Fruit fly (Drosophila melanogaster): ENCODE results near the gene Tgs1.

The Tgs1 gene

dm6 chr3R:18243718-18244170, 11.6 kb upstream of the Tgs1 start (continued):
- no peak for TF ChIP-seq Poxn (GFP tag; IDR thresholded peaks at IDR 0.05)
- TF ChIP-seq usp (GFP tag; optimal IDR thresholded peaks at IDR 0.05), result no peak
- no peak for TF ChIP-seq CG8478 (optimal IDR thresholded peaks at IDR 0.05)
- no peak for TF ChIP-seq Xrp1 (GFP tag; IDR thresholded peaks at IDR 0.05)
- no peak for TF ChIP-seq CG30020 (tag; optimal IDR thresholded peaks at IDR 0.05)
- TF ChIP-seq sd (tag; optimal IDR thresholded peaks at IDR 0.05), result no peak
- peak; percentile 24 for TF ChIP-seq CG17385 (GFP tag; optimal IDR thresholded peaks at IDR 0.05)
- no peak for TF ChIP-seq Hsf (GFP tag; optimal IDR thresholded peaks at IDR 0.05)
- no peak for TF ChIP-seq CG18619 (GFP tag; optimal IDR thresholded peaks at IDR 0.05)
- no peak for TF ChIP-seq CG13775 (GFP tag; optimal IDR thresholded peaks at IDR 0.05)
- no peak for TF ChIP-seq tap (tag; optimal IDR thresholded peaks at IDR 0.05)
- TF ChIP-seq zen2 (GFP tag; IDR thresholded peaks at IDR 0.05; ENCODE audit: partially characterized antibody), result no peak
- no peak for TF ChIP-seq HHEX (GFP tag; optimal IDR thresholded peaks at IDR 0.05)
- no peak for TF ChIP-seq TFAM (GFP tag; optimal IDR thresholded peaks at IDR 0.05)
- no peak for TF ChIP-seq da (GFP tag; optimal IDR thresholded peaks at IDR 0.05)
- no peak for TF ChIP-seq CG2116 (GFP tag; optimal IDR thresholded peaks at IDR 0.05)
- TF ChIP-seq nau (GFP tag; optimal IDR thresholded peaks at IDR 0.05), result no peak
- TF ChIP-seq Blimp-1 (GFP tag; optimal IDR thresholded peaks at IDR 0.05), result no peak
- no peak for TF ChIP-seq phol (tag; optimal IDR thresholded peaks at IDR 0.05)
- peak; percentile 46 for TF ChIP-seq Drgx (GFP tag; IDR thresholded peaks at IDR 0.05)
- peak; percentile 2 for TF ChIP-seq CG7839 (tag; optimal IDR thresholded peaks at IDR 0.05)
- TF ChIP-seq ato (GFP tag; IDR thresholded peaks at IDR 0.05; ENCODE audit: partially characterized antibody), result no peak
- no peak for TF ChIP-seq CG14965 (GFP tag; optimal IDR thresholded peaks at IDR 0.05; ENCODE audit: borderline replicate concordance)
- peak; percentile 20 for TF ChIP-seq Fer1 (GFP tag; optimal IDR thresholded peaks at IDR 0.05)
- TF ChIP-seq CG4404 (GFP tag; IDR thresholded peaks at IDR 0.05), result no peak
- no peak for TF ChIP-seq Taf1 (GFP tag; IDR thresholded peaks at IDR 0.05)
- TF ChIP-seq cato (GFP tag; optimal IDR thresholded peaks at IDR 0.05; ENCODE audit: borderline replicate concordance), result no peak
- TF ChIP-seq pan (optimal IDR thresholded peaks at IDR 0.05), result no peak
- peak in 1 of 2 experiments; percentile 14 for TF ChIP-seq pan (GFP tag; optimal IDR thresholded peaks at IDR 0.05 in 1 of 2, IDR thresholded peaks at IDR 0.05 in 1 of 2)
- TF ChIP-seq CG14441 (GFP tag; IDR thresholded peaks at IDR 0.05), result 0 out of 2 replicates have a peak, but pooled peaks have one; percentile 30
- no peak for TF ChIP-seq tx (GFP tag; optimal IDR thresholded peaks at IDR 0.05)
- TF ChIP-seq CG6272 (GFP tag; IDR thresholded peaks at IDR 0.05), result no peak
- no peak for TF ChIP-seq ash1 (GFP tag; optimal IDR thresholded peaks at IDR 0.05)
- peak; percentile 28 for TF ChIP-seq CG6765 (GFP tag; optimal IDR thresholded peaks at IDR 0.05)
- TF ChIP-seq oc (tag; optimal IDR thresholded peaks at IDR 0.05), result no peak
- no peak for TF ChIP-seq dysf (GFP tag; IDR thresholded peaks at IDR 0.05)
- peak; percentile 9 for TF ChIP-seq abd-A (tag; optimal IDR thresholded peaks at IDR 0.05)
- TF ChIP-seq CG12155 (GFP tag; optimal IDR thresholded peaks at IDR 0.05), result no peak
- TF ChIP-seq vnd (GFP tag; IDR thresholded peaks at IDR 0.05; ENCODE audit: partially characterized antibody), result no peak
- TF ChIP-seq CG9932 (GFP tag; IDR thresholded peaks at IDR 0.05), result 0 out of 2 replicates have a peak, but pooled peaks have one; percentile 6
- TF ChIP-seq psq (GFP tag; optimal IDR thresholded peaks at IDR 0.05), result no peak
- no peak for TF ChIP-seq BEAF-32 (GFP tag; optimal IDR thresholded peaks at IDR 0.05)
- TF ChIP-seq inv (GFP tag; IDR thresholded peaks at IDR 0.05; ENCODE audit: partially characterized antibody), result no peak
- no peak for TF ChIP-seq Ada2b (GFP tag; IDR thresholded peaks at IDR 0.05)
- TF ChIP-seq gce (GFP tag; IDR thresholded peaks at IDR 0.05), result no peak
- TF ChIP-seq ewg (GFP tag; optimal IDR thresholded peaks at IDR 0.05), result peak; percentile 84
- TF ChIP-seq pros (GFP tag; optimal IDR thresholded peaks at IDR 0.05), result no peak
- no peak for TF ChIP-seq Camta (GFP tag; optimal IDR thresholded peaks at IDR 0.05)
- peak; percentile 60 for TF ChIP-seq sens (GFP tag)
- TF ChIP-seq CTCF (GFP tag; optimal IDR thresholded peaks at IDR 0.05), result no peak
- no peak for TF ChIP-seq Fer3 (tag; optimal IDR thresholded peaks at IDR 0.05)
- TF ChIP-seq crol (GFP tag; IDR thresholded peaks at IDR 0.05), result peak; percentile 49; the same call in 1 of the 2 replicates
